Fruit fly (Drosophila melanogaster) whole organism, embryonic: ENCODE results near the gene Girdin.
A peak's percentile ranks its signal among the peaks of the same experiment; 100 is the strongest.

Source experiments
- Bgb ChIP-seq: fragments of 200-800 bp; sonication (Bioruptor generic); IDR thresholded peaks from 2 replicates; pipeline ENCODE4 v1.3.6; 2022; ENCODE audit warnings: missing biosample characterization, missing genetic modification characterization; ENCODE audit not compliant: partially characterized antibody
- CG10267 ChIP-seq: fragments of 200-800 bp; sonication (Bioruptor generic); optimal IDR thresholded peaks from 2 replicates; lab custom pipeline; 2018; ENCODE audit warnings: missing biosample characterization, mild to moderate bottlenecking, missing genetic modification characterization, moderate library complexity
- CG12071 ChIP-seq: fragments of 200-800 bp; sonication (Bioruptor generic); optimal IDR thresholded peaks from 3 replicates; lab custom pipeline; 2018; ENCODE audit warnings: missing biosample characterization, mild to moderate bottlenecking, missing genetic modification characterization
- CG12104 ChIP-seq: fragments of 200-800 bp; sonication (Bioruptor generic); optimal IDR thresholded peaks from 3 replicates; lab custom pipeline; 2016; ENCODE audit warnings: missing biosample characterization, missing genetic modification characterization
- CG12236 ChIP-seq: fragments of 200-800 bp; sonication (Bioruptor generic); optimal IDR thresholded peaks from 2 replicates; lab custom pipeline; 2016; ENCODE audit warnings: missing biosample characterization, missing genetic modification characterization
- CG13287 ChIP-seq: fragments of 200-800 bp; sonication (Bioruptor generic); IDR thresholded peaks from 2 replicates; pipeline ENCODE4 v1.3.6; 2022; ENCODE audit warnings: missing biosample characterization, missing genetic modification characterization; ENCODE audit not compliant: partially characterized antibody
- CG13296 ChIP-seq: fragments of 200-800 bp; sonication (Bioruptor generic); optimal IDR thresholded peaks from 3 replicates; lab custom pipeline; 2018; ENCODE audit warnings: missing biosample characterization, mild to moderate bottlenecking, missing genetic modification characterization
- CG14710 ChIP-seq: fragments of 200-800 bp; sonication (Bioruptor generic); optimal IDR thresholded peaks from 3 replicates; lab custom pipeline; 2019; ENCODE audit warnings: missing biosample characterization, mild to moderate bottlenecking, missing genetic modification characterization, moderate library complexity
- CG14965 ChIP-seq: fragments of 200-800 bp; sonication (Bioruptor generic); optimal IDR thresholded peaks from 2 replicates; lab custom pipeline; 2016; ENCODE audit warnings: missing biosample characterization, missing genetic modification characterization, borderline replicate concordance
- CG15011 ChIP-seq: fragments of 200-800 bp; sonication (Bioruptor generic); optimal IDR thresholded peaks from 3 replicates; lab custom pipeline; 2018; ENCODE audit warnings: missing biosample characterization, mild to moderate bottlenecking, missing genetic modification characterization
- CG17385 ChIP-seq: fragments of 200-800 bp; sonication (Bioruptor generic); optimal IDR thresholded peaks from 3 replicates; lab custom pipeline; 2018; ENCODE audit warnings: missing biosample characterization, mild to moderate bottlenecking, missing genetic modification characterization
- CG34376 ChIP-seq: fragments of 200-800 bp; sonication (Bioruptor generic); optimal IDR thresholded peaks from 2 replicates; lab custom pipeline; 2018; ENCODE audit warnings: missing biosample characterization, mild to moderate bottlenecking, missing genetic modification characterization
- CG6689 ChIP-seq: fragments of 200-800 bp; sonication (Bioruptor generic); IDR thresholded peaks from 2 replicates; pipeline ENCODE4 v1.3.6; 2022; ENCODE audit warnings: missing biosample characterization, missing genetic modification characterization
- CG9609 ChIP-seq: fragments of 200-800 bp; sonication (Bioruptor generic); optimal IDR thresholded peaks from 3 replicates; lab custom pipeline; 2016; ENCODE audit warnings: missing biosample characterization, missing genetic modification characterization
- CG9932 ChIP-seq: fragments of 200-800 bp; sonication (Bioruptor generic); IDR thresholded peaks from 2 replicates; pipeline ENCODE4 v1.3.6; 2022; ENCODE audit warnings: missing biosample characterization, missing genetic modification characterization
- Dek ChIP-seq: fragments of 200-800 bp; sonication (Bioruptor generic); optimal IDR thresholded peaks from 3 replicates; lab custom pipeline; 2019; ENCODE audit warnings: missing biosample characterization, mild to moderate bottlenecking, missing genetic modification characterization, moderate library complexity
- Doc3 ChIP-seq: fragments of 200-800 bp; sonication (Bioruptor generic); IDR thresholded peaks from 3 replicates; pipeline ENCODE4 v1.3.6; 2022; ENCODE audit warnings: missing biosample characterization, missing genetic modification characterization; ENCODE audit not compliant: partially characterized antibody
- Dref ChIP-seq: fragments of 200-800 bp; sonication (Bioruptor generic); IDR thresholded peaks from 2 replicates; pipeline ENCODE4 v1.3.6; 2022; ENCODE audit warnings: missing biosample characterization, missing genetic modification characterization
- Gug ChIP-seq: fragments of 200-800 bp; sonication (Bioruptor generic); IDR thresholded peaks from 4 replicates; pipeline ENCODE4 v1.3.6; 2022; ENCODE audit warnings: missing biosample characterization, missing genetic modification characterization
- H15 ChIP-seq: fragments of 200-800 bp; sonication (Bioruptor generic); IDR thresholded peaks from 3 replicates; pipeline ENCODE4 v1.3.6; 2022; ENCODE audit warnings: missing biosample characterization, missing genetic modification characterization
- Hey ChIP-seq: fragments of 200-800 bp; sonication (Bioruptor generic); optimal IDR thresholded peaks from 3 replicates; lab custom pipeline; 2018; ENCODE audit warnings: missing biosample characterization, mild to moderate bottlenecking, missing genetic modification characterization
- Hr39 ChIP-seq: fragments of >200 bp; optimal IDR thresholded peaks from 2 replicates; lab custom pipeline; 2017
- Hr78 ChIP-seq, 2 experiments: fragments of 200-800 bp in 1 of 2; fragments of >200 bp in 1 of 2; sonication (Bioruptor generic) in 1 of 2; optimal IDR thresholded peaks; 2 replicates each; lab custom pipeline; 2017 to 2019; ENCODE audit warnings: missing biosample characterization in 2 of 2, missing genetic modification characterization in 2 of 2, mild to moderate bottlenecking in 1 of 2, moderate library complexity in 1 of 2
- Nf-YC ChIP-seq: fragments of 200-800 bp; optimal IDR thresholded peaks from 3 replicates; lab custom pipeline; 2019; ENCODE audit warnings: missing biosample characterization, mild to moderate bottlenecking, missing genetic modification characterization, moderate library complexity
- Trl ChIP-seq, 3 experiments: fragments of >200 bp in 2 of 3; fragments of 200-800 bp in 1 of 3; sonication (Bioruptor generic) in 1 of 3; optimal IDR thresholded peaks; 2 replicates in 1 of 3; 3 replicates in 2 of 3; lab custom pipeline; 2016 to 2017; ENCODE audit warnings: missing biosample characterization in 1 of 3, missing genetic modification characterization in 1 of 3
- Vsx1 ChIP-seq: fragments of 200-800 bp; sonication (Bioruptor generic); optimal IDR thresholded peaks from 2 replicates; lab custom pipeline; 2017; ENCODE audit warnings: missing biosample characterization, mild to moderate bottlenecking, missing genetic modification characterization, missing genetic modification reagents
- Xbp1 ChIP-seq: fragments of 200-800 bp; sonication (Bioruptor generic); optimal IDR thresholded peaks from 3 replicates; lab custom pipeline; 2016; ENCODE audit warnings: missing biosample characterization, mild to moderate bottlenecking, missing genetic modification characterization
- al ChIP-seq: fragments of 200-800 bp; sonication (Bioruptor generic); IDR thresholded peaks from 2 replicates; pipeline ENCODE4 v1.3.6; 2022; ENCODE audit warnings: missing biosample characterization, missing genetic modification characterization
- bigmax ChIP-seq: fragments of 200-800 bp; sonication (Bioruptor generic); optimal IDR thresholded peaks from 2 replicates; lab custom pipeline; 2018; ENCODE audit warnings: missing biosample characterization, mild to moderate bottlenecking, missing genetic modification characterization
- cato ChIP-seq: fragments of 200-800 bp; sonication (Bioruptor generic); optimal IDR thresholded peaks from 2 replicates; lab custom pipeline; 2016; ENCODE audit warnings: missing biosample characterization, missing genetic modification characterization, borderline replicate concordance
- crc ChIP-seq: fragments of 200-800 bp; sonication (Bioruptor generic); optimal IDR thresholded peaks from 2 replicates; lab custom pipeline; 2016; ENCODE audit warnings: missing biosample characterization, missing genetic modification characterization
- crol ChIP-seq: fragments of 200-800 bp; sonication (Bioruptor generic); IDR thresholded peaks from 2 replicates; pipeline ENCODE4 v1.3.6; 2022; ENCODE audit warnings: missing biosample characterization, missing genetic modification characterization
- dimm ChIP-seq: fragments of 200-800 bp; sonication (Bioruptor generic); IDR thresholded peaks from 2 replicates; pipeline ENCODE4 v1.3.6; 2022; ENCODE audit warnings: missing biosample characterization, missing genetic modification characterization
- en ChIP-seq: fragments of 200-800 bp; sonication (Bioruptor generic); optimal IDR thresholded peaks from 2 replicates; lab custom pipeline; 2016; ENCODE audit warnings: missing biosample characterization, missing genetic modification characterization
- fd64A ChIP-seq: fragments of 200-800 bp; sonication (Bioruptor generic); optimal IDR thresholded peaks from 3 replicates; lab custom pipeline; 2018; ENCODE audit warnings: missing biosample characterization, mild to moderate bottlenecking, missing genetic modification characterization
- hb ChIP-seq: fragments of 200-800 bp; sonication (Bioruptor generic); IDR thresholded peaks from 3 replicates; pipeline ENCODE4 v1.3.6; 2022; ENCODE audit warnings: missing biosample characterization, missing genetic modification characterization; ENCODE audit not compliant: partially characterized antibody
- her ChIP-seq: fragments of 200-800 bp; sonication (Bioruptor generic); optimal IDR thresholded peaks from 2 replicates; lab custom pipeline; 2016; ENCODE audit warnings: missing biosample characterization, missing genetic modification characterization
- jigr1 ChIP-seq: fragments of 200-800 bp; sonication (Bioruptor generic); IDR thresholded peaks from 3 replicates; pipeline ENCODE4 v1.3.6; 2022; ENCODE audit warnings: missing biosample characterization, missing genetic modification characterization
- jing ChIP-seq: fragments of 200-800 bp; sonication (Bioruptor generic); optimal IDR thresholded peaks from 2 replicates; lab custom pipeline; 2018; ENCODE audit warnings: missing biosample characterization, mild to moderate bottlenecking, missing genetic modification characterization
- klu ChIP-seq: fragments of 200-800 bp; sonication (Bioruptor generic); IDR thresholded peaks from 2 replicates; pipeline ENCODE4 v1.3.6; 2022; ENCODE audit warnings: missing biosample characterization, missing genetic modification characterization
- kni ChIP-seq: fragments of 200-800 bp; sonication (Bioruptor generic); optimal IDR thresholded peaks from 3 replicates; lab custom pipeline; 2017; ENCODE audit warnings: mild to moderate bottlenecking, missing biosample characterization, missing genetic modification reagents, missing genetic modification characterization
- mirr ChIP-seq: fragments of 200-800 bp; sonication (Bioruptor generic); optimal IDR thresholded peaks from 3 replicates; lab custom pipeline; 2018; ENCODE audit warnings: missing biosample characterization, mild to moderate bottlenecking, missing genetic modification characterization
- pb ChIP-seq: fragments of 200-800 bp; sonication (Bioruptor generic); optimal IDR thresholded peaks from 3 replicates; lab custom pipeline; 2016; ENCODE audit warnings: missing biosample characterization, missing genetic modification characterization
- ranshi ChIP-seq: fragments of 200-800 bp; sonication (Bioruptor generic); IDR thresholded peaks from 2 replicates; pipeline ENCODE4 v1.3.6; 2022; ENCODE audit warnings: missing biosample characterization, missing genetic modification characterization
- sd ChIP-seq: fragments of 200-800 bp; sonication (Bioruptor generic); optimal IDR thresholded peaks from 3 replicates; lab custom pipeline; 2018; ENCODE audit warnings: missing biosample characterization, mild to moderate bottlenecking, missing genetic modification characterization, moderate library complexity
- sim ChIP-seq: fragments of 200-800 bp; sonication (Bioruptor generic); IDR thresholded peaks from 2 replicates; pipeline ENCODE4 v1.3.6; 2022; ENCODE audit warnings: missing biosample characterization, missing genetic modification characterization
- sima ChIP-seq: fragments of 200-800 bp; sonication (Bioruptor generic); optimal IDR thresholded peaks from 2 replicates; lab custom pipeline; 2016; ENCODE audit warnings: missing biosample characterization, missing genetic modification characterization
- ssp ChIP-seq: fragments of 200-800 bp; sonication (Bioruptor generic); IDR thresholded peaks from 2 replicates; pipeline ENCODE4 v1.3.6; 2022; ENCODE audit warnings: missing biosample characterization, missing genetic modification characterization
- sug ChIP-seq: fragments of 200-800 bp; optimal IDR thresholded peaks from 2 replicates; lab custom pipeline; 2019; ENCODE audit warnings: missing biosample characterization, mild to moderate bottlenecking, missing genetic modification characterization, moderate library complexity
- tll ChIP-seq, 2 experiments: fragments of 200-800 bp in 1 of 2; fragments of >200 bp in 1 of 2; sonication (Bioruptor generic) in 1 of 2; optimal IDR thresholded peaks; 2 replicates each; lab custom pipeline; 2017 to 2019; ENCODE audit warnings: missing biosample characterization in 2 of 2, missing genetic modification characterization in 2 of 2, mild to moderate bottlenecking in 1 of 2, moderate library complexity in 1 of 2
- zfh2 ChIP-seq: fragments of 200-800 bp; sonication (Bioruptor generic); optimal IDR thresholded peaks from 2 replicates; lab custom pipeline; 2016; ENCODE audit warnings: missing biosample characterization, missing genetic modification characterization

Gene Girdin

dm6 chr3L:3164951-3165350, 13.8 kb upstream of the Girdin start, which contains the start of gene CG32280 (continued):
- TF ChIP-seq bigmax (GFP tag; lab: Kevin White, UChicago): no peak
- TF ChIP-seq CG12071: no peak
- TF ChIP-seq crol (GFP tag; lab: Robert Waterston, UW): no peak
- TF ChIP-seq H15 (GFP tag; lab: Robert Waterston, UW): no peak
- peak; percentile 96 for TF ChIP-seq Dref (GFP tag; lab: Robert Waterston, UW)
- no peak for TF ChIP-seq Vsx1
- TF ChIP-seq tll (GFP tag; optimal IDR thresholded peaks at IDR 0.05; lab: Kevin White, UChicago): no peak
- TF ChIP-seq CG13296 (GFP tag; lab: Kevin White, UChicago): peak; percentile 55
- peak; percentile 48 for TF ChIP-seq CG10267 (tag; lab: Kevin White, UChicago)
- TF ChIP-seq hb (GFP tag; lab: Robert Waterston, UW): peak; percentile 73
- TF ChIP-seq CG9609 (GFP tag; lab: Kevin White, UChicago): peak; percentile 20
- TF ChIP-seq Doc3 (GFP tag; lab: Robert Waterston, UW): peak; percentile 74
- no peak for TF ChIP-seq cato (GFP tag; lab: Kevin White, UChicago)
- no peak for TF ChIP-seq Dek
- TF ChIP-seq mirr (GFP tag; lab: Kevin White, UChicago): peak; percentile 0
- no peak for TF ChIP-seq al (GFP tag; lab: Robert Waterston, UW)
- TF ChIP-seq sima (GFP tag; lab: Kevin White, UChicago): no peak
- TF ChIP-seq Gug (GFP tag; lab: Robert Waterston, UW): peak; percentile 45; the same call in 2 of the 4 replicates
- TF ChIP-seq klu (GFP tag; lab: Robert Waterston, UW): no peak
- TF ChIP-seq CG9932 (GFP tag; lab: Robert Waterston, UW): peak; percentile 63
- TF ChIP-seq CG13287 (GFP tag; lab: Robert Waterston, UW): peak; percentile 91
- no peak for TF ChIP-seq CG12236
- TF ChIP-seq sug: peak; percentile 22
- TF ChIP-seq Xbp1 (GFP tag; lab: Kevin White, UChicago): peak; percentile 13
- TF ChIP-seq Nf-YC (tag; lab: Kevin White, UChicago): peak; percentile 20
- peak; percentile 7 for TF ChIP-seq pb (GFP tag; lab: Kevin White, UChicago)
- no peak for TF ChIP-seq dimm (GFP tag; lab: Robert Waterston, UW)
- TF ChIP-seq ssp: no peak
- TF ChIP-seq Hr78 (GFP tag; optimal IDR thresholded peaks at IDR 0.05; lab: Kevin White, UChicago): no peak
- TF ChIP-seq jigr1: no peak
- TF ChIP-seq her (GFP tag; lab: Kevin White, UChicago): peak; percentile 37
- no peak for TF ChIP-seq CG12104 (GFP tag; lab: Kevin White, UChicago)
- TF ChIP-seq sim (GFP tag; lab: Robert Waterston, UW): 0 out of 2 replicates have a peak, but pooled peaks have one; percentile 19
- no peak for TF ChIP-seq fd64A (GFP tag; lab: Kevin White, UChicago)
- no peak for TF ChIP-seq kni (GFP tag; lab: Kevin White, UChicago)
- peak; percentile 31 for TF ChIP-seq zfh2 (GFP tag; lab: Kevin White, UChicago)
- no peak for TF ChIP-seq Hey (tag; lab: Kevin White, UChicago)
- no peak for TF ChIP-seq CG17385 (GFP tag; lab: Kevin White, UChicago)
- TF ChIP-seq CG14710 (tag; lab: Kevin White, UChicago): peak; percentile 31
- peak; percentile 95 for TF ChIP-seq Bgb (GFP tag; lab: Robert Waterston, UW)
- TF ChIP-seq ranshi: no peak
- TF ChIP-seq Trl (optimal IDR thresholded peaks at IDR 0.05; lab: Kevin White, UChicago): no peak
- peak; percentile 15 for TF ChIP-seq Trl (GFP tag; optimal IDR thresholded peaks at IDR 0.05; lab: Kevin White, UChicago)
- TF ChIP-seq CG6689 (GFP tag; lab: Robert Waterston, UW): no peak
- no peak for TF ChIP-seq crc
- TF ChIP-seq CG34376 (GFP tag; lab: Kevin White, UChicago): peak; percentile 69
- TF ChIP-seq CG15011 (GFP tag; lab: Kevin White, UChicago): no peak
- no peak for TF ChIP-seq Hr39 (lab: Kevin White, UChicago)
- no peak for TF ChIP-seq CG14965 (GFP tag; lab: Kevin White, UChicago)
- TF ChIP-seq en: no peak
- TF ChIP-seq sd: peak; percentile 82
- no peak for TF ChIP-seq jing (GFP tag; lab: Kevin White, UChicago)
